Worm (Caenorhabditis elegans): ENCODE results near the gene T19C4.24.

T19C4.24 gene

DNA sequence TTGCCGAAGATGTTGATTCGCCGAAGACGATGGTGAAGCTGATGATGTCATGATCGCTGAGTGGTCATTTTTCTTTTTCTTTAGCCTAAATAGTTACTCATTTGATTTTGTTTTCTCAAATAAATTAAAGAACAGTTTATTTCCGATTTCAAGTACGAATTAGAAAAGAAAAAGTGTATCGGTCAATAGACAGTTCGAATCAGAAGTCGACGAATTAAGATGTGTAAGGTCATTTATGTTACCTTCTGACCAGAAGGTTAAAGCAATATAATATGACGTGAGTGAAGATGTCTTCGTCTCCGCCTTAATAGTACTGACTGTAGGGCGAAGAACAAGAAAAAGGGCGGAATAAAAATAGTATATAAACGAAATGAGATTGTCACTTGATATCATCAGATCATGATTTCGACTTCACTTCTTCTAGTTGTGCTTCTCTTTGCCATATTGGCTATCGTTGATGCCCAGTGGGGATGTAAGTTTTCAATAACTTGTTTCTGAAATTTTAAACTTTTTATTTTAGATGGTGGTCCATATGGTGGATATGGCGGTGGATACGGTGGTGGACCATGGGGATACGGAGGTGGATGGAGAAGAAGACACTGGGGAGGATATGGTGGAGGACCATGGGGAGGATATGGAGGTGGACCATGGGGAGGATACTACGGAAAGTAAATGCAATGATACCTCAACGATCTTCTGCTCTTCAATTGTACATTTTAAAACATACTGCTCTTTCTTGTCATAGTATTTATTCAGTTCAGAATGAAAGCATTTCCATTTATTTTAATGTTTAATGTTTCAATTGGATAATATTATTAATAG is at the start of gene T19C4.24, which contains the start of gene nlp-33:
TSS of gene T19C4.24 (minus strand) at position 51 of the 822 bp plus-strand sequence.
TSS of gene nlp-33 (plus strand) at position 389 of the 822 bp plus-strand sequence.
- TF ChIP-seq sma-3 (GFP tag; optimal IDR thresholded peaks at IDR 0.05) (peak; percentile 72), crh-2 (tag; optimal IDR thresholded peaks at IDR 0.05) (peak; percentile 4), blmp-1 (tag; optimal IDR thresholded peaks at IDR 0.05; ENCODE audit: insufficient read depth) (peak; percentile 28), ama-1 (optimal IDR thresholded peaks at IDR 0.05) (peak; percentile 94), unc-39 (tag; optimal IDR thresholded peaks at IDR 0.05) (no peak), sma-9 (GFP tag; optimal IDR thresholded peaks at IDR 0.05) (peak; percentile 37), sma-9 (tag; optimal IDR thresholded peaks at IDR 0.05) (no peak), ztf-1 (GFP tag; conservative IDR thresholded peaks at IDR 0.05) (no peak), nhr-11 (tag; optimal IDR thresholded peaks at IDR 0.05) (no peak), snpc-4 (tag; optimal IDR thresholded peaks at IDR 0.05) (no peak), zag-1 (tag; optimal IDR thresholded peaks at IDR 0.05) (no peak), nhr-25 (tag; optimal IDR thresholded peaks at IDR 0.05) (peak; percentile 87), lin-11 (tag; optimal IDR thresholded peaks at IDR 0.05) (no peak), F13H6.1 (tag; optimal IDR thresholded peaks at IDR 0.05) (no peak)

DNA sequence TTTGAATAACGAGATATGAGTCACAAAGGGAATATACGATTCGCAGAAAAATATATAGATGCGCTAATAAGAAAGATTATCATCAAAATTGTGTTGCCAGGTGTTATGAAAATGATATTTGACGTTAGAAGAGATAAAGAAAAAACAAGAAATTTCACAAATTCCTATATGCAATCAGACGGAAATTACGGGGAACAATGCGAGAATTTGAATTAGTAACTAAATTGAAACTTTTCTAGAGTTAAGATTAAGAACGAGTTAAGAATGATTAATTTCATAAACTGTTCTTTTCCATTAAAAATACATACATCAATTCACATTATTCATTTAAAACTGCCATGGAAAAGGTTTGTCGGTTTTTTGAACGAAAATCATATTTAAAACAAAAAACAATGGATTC is 49.3 kb upstream of the T19C4.24 start, which contains the start of gene clc-6:
TSS of gene clc-6 (minus strand) at position 101 of the 400 bp plus-strand sequence.
- no peak for TF ChIP-seq Y55F3AM.14 (GFP tag; optimal IDR thresholded peaks at IDR 0.05)
- TF ChIP-seq lin-39 (tag; optimal IDR thresholded peaks at IDR 0.05) = no peak
- TF ChIP-seq nhr-77 (tag; optimal IDR thresholded peaks at IDR 0.05) = no peak
- TF ChIP-seq snpc-4 (tag; optimal IDR thresholded peaks at IDR 0.05) = no peak
- no peak for TF ChIP-seq aly-2 (tag; optimal IDR thresholded peaks at IDR 0.05)
- TF ChIP-seq mbf-1 (tag; optimal IDR thresholded peaks at IDR 0.05) = no peak
- no peak for TF ChIP-seq sma-9 (GFP tag; optimal IDR thresholded peaks at IDR 0.05)
- TF ChIP-seq sma-9 (tag; optimal IDR thresholded peaks at IDR 0.05) = no peak
- TF ChIP-seq ztf-4 (tag; optimal IDR thresholded peaks at IDR 0.05) = no peak
- TF ChIP-seq lin-11 (tag; optimal IDR thresholded peaks at IDR 0.05) = no peak
- TF ChIP-seq dmd-4 (tag; optimal IDR thresholded peaks at IDR 0.05) = no peak
- no peak for TF ChIP-seq nhr-21 (tag; optimal IDR thresholded peaks at IDR 0.05)
- TF ChIP-seq elt-3 (tag; optimal IDR thresholded peaks at IDR 0.05) = no peak
- no peak for TF ChIP-seq blmp-1 (tag; optimal IDR thresholded peaks at IDR 0.05; ENCODE audit: insufficient read depth)
- TF ChIP-seq gmeb-1 (tag; optimal IDR thresholded peaks at IDR 0.05) = no peak
- TF ChIP-seq lsy-2 (tag; optimal IDR thresholded peaks at IDR 0.05) = no peak
- no peak for TF ChIP-seq C34F6.9 (tag; optimal IDR thresholded peaks at IDR 0.05)
- no peak for TF ChIP-seq fos-1 (tag; optimal IDR thresholded peaks at IDR 0.05)
- no peak for TF ChIP-seq unc-39 (tag; optimal IDR thresholded peaks at IDR 0.05)
- TF ChIP-seq F13H6.1 (tag; optimal IDR thresholded peaks at IDR 0.05) = no peak
- TF ChIP-seq egl-27 (tag; optimal IDR thresholded peaks at IDR 0.05) = no peak

DNA sequence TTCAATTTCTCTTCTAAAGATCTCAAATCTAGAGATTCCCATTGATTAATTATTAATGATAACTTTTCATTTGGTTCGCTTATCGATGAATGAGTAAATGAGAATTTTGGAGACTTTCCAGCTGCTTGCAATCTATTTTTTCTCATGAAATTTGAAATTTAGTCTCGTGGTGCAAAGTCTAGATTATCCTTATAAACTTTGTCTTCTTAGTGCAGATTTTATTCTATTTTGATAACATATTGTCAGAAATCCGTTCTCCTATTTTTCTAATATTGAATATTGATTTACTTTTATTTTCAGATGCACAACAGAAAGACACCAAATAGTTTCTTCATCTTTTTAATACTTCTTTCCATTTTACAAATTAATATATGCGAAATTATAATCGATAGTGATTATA is 44.2 kb upstream of the T19C4.24 start, which contains the start of gene lgc-49:
TSS of gene lgc-49 (plus strand) at position 301 of the 400 bp plus-strand sequence.
- TF ChIP-seq ama-1 (optimal IDR thresholded peaks at IDR 0.05) (no peak), nhr-10 (tag; optimal IDR thresholded peaks at IDR 0.05) (no peak), unc-55 (GFP tag; optimal IDR thresholded peaks at IDR 0.05) (no peak), lsy-2 (tag; optimal IDR thresholded peaks at IDR 0.05) (no peak), elt-1 (tag; optimal IDR thresholded peaks at IDR 0.05) (no peak)

DNA sequence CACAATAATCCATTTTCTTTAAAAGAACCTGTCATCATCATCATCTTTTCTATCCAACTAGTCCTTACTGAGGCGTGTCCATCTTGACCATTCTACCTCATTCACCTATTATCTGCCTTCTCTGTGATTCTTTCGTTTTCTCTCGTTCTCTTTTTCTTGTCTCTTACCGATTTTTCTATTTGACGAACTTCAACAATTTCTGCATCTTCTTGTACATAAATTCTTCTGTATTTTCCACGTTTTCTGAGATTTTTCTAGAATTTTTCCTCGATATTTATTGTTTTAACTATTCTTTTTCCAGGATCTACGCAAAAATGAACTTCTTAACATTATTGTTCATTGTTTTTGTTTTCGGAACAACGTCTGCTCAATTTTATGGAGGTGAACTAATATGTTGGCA is 36.1 kb upstream of the T19C4.24 start, which contains the start of gene cnc-10:
TSS of gene cnc-10 (plus strand) at position 301 of the 400 bp plus-strand sequence.
- TF ChIP-seq nhr-129 (tag; optimal IDR thresholded peaks at IDR 0.05) = no peak
- no peak for TF ChIP-seq unc-39 (tag; optimal IDR thresholded peaks at IDR 0.05)
- TF ChIP-seq ama-1 (optimal IDR thresholded peaks at IDR 0.05) = no peak
- no peak for TF ChIP-seq elt-3 (tag; optimal IDR thresholded peaks at IDR 0.05)
- no peak for TF ChIP-seq lin-13 (GFP tag; optimal IDR thresholded peaks at IDR 0.05)
- peak; percentile 61 for TF ChIP-seq nhr-25 (tag; optimal IDR thresholded peaks at IDR 0.05)

DNA sequence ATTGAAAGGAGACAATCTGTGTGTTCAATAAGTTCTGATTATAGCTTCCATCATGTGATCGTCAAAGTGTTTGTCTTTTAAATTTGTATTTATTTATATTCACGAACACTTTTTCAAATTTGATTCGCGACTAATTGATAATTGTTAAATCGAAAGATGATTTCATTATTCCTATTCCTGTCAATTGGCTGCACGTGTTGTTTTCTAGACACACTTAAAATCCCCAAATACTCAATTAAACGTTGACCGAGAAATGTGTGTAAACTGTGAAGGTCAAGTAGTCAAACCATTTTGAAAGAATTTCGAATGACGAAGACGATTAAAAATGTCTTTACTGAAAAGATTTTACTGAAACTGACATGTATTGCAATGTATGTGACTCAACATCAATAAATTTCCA is 34.1 kb upstream of the T19C4.24 start:
- no peak for TF ChIP-seq F13H6.1 (tag; optimal IDR thresholded peaks at IDR 0.05)
- TF ChIP-seq nhr-25 (tag; optimal IDR thresholded peaks at IDR 0.05) = peak; percentile 78

Data from whole organism, L2 larva.